Fruit fly (Drosophila melanogaster) whole organism, adult: ENCODE results near the gene CG9257.

Source experiments
- CG11617 ChIP-seq: fragments of 200-800 bp; sonication (Bioruptor generic); optimal IDR thresholded peaks from 2 replicates; lab custom pipeline; 2017; ENCODE audit warnings: mild to moderate bottlenecking, missing biosample characterization, missing genetic modification reagents, missing genetic modification characterization
- CG12768 ChIP-seq: fragments of 200-800 bp; sonication (Bioruptor generic); optimal IDR thresholded peaks from 2 replicates; lab custom pipeline; 2017; ENCODE audit warnings: missing biosample characterization, missing genetic modification characterization, mild to moderate bottlenecking, moderate library complexity, missing genetic modification reagents
- CG14711 ChIP-seq: fragments of 200-800 bp; sonication (Bioruptor generic); optimal IDR thresholded peaks from 2 replicates; lab custom pipeline; 2018; ENCODE audit warnings: missing biosample characterization, mild to moderate bottlenecking, missing genetic modification characterization, moderate library complexity
- CG1620 ChIP-seq: fragments of 200-800 bp; sonication (Bioruptor generic); optimal IDR thresholded peaks from 2 replicates; lab custom pipeline; 2016; ENCODE audit warnings: missing biosample characterization, missing genetic modification characterization
- CG33017 ChIP-seq: fragments of 200-800 bp; sonication (Bioruptor generic); optimal IDR thresholded peaks from 2 replicates; lab custom pipeline; 2018; ENCODE audit warnings: missing biosample characterization, mild to moderate bottlenecking, missing genetic modification characterization, moderate library complexity
- CG5204 ChIP-seq: fragments of 200-800 bp; sonication (Bioruptor generic); optimal IDR thresholded peaks from 2 replicates; lab custom pipeline; 2016; ENCODE audit warnings: missing biosample characterization, missing genetic modification characterization
- CG7045 ChIP-seq: fragments of 200-800 bp; sonication (Bioruptor generic); optimal IDR thresholded peaks from 2 replicates; lab custom pipeline; 2017; ENCODE audit warnings: missing biosample characterization, mild to moderate bottlenecking, missing genetic modification characterization
- CG7101 ChIP-seq: fragments of 200-800 bp; sonication (Bioruptor generic); optimal IDR thresholded peaks from 2 replicates; lab custom pipeline; 2018; ENCODE audit warnings: missing biosample characterization, mild to moderate bottlenecking, missing genetic modification characterization, moderate library complexity
- Clk ChIP-seq: fragments of 200-800 bp; sonication (Bioruptor generic); optimal IDR thresholded peaks from 2 replicates; lab custom pipeline; 2017; ENCODE audit warnings: missing biosample characterization, missing genetic modification characterization
- Crg-1 ChIP-seq: fragments of 200-800 bp; sonication (Bioruptor generic); optimal IDR thresholded peaks from 2 replicates; lab custom pipeline; 2016; ENCODE audit warnings: missing biosample characterization, missing genetic modification characterization
- Hr96 ChIP-seq: fragments of 200-800 bp; sonication (Bioruptor generic); optimal IDR thresholded peaks from 2 replicates; lab custom pipeline; 2016; ENCODE audit warnings: missing biosample characterization, missing genetic modification characterization
- Mnt ChIP-seq: fragments of 200-800 bp; sonication (Bioruptor generic); optimal IDR thresholded peaks from 2 replicates; lab custom pipeline; 2016; ENCODE audit warnings: missing biosample characterization, mild to moderate bottlenecking, missing genetic modification characterization
- bab1 ChIP-seq: fragments of 200-800 bp; sonication (Bioruptor generic); optimal IDR thresholded peaks from 3 replicates; lab custom pipeline; 2019; ENCODE audit warnings: missing biosample characterization, mild to moderate bottlenecking, missing genetic modification characterization, moderate library complexity
- cic ChIP-seq: fragments of 200-800 bp; sonication (Bioruptor generic); optimal IDR thresholded peaks from 2 replicates; lab custom pipeline; 2017; ENCODE audit warnings: missing biosample characterization, mild to moderate bottlenecking, missing genetic modification characterization, moderate library complexity
- cnc ChIP-seq, 2 experiments: fragments of >200 bp; optimal IDR thresholded peaks; 2 replicates each; lab custom pipeline; 2017
- kay ChIP-seq: fragments of 200-800 bp; sonication (Bioruptor generic); peaks from one replicate; lab custom pipeline; 2016; ENCODE audit warnings: missing biosample characterization, missing genetic modification characterization, borderline replicate concordance
- ovo ChIP-seq: fragments of 200-800 bp; sonication (Bioruptor generic); optimal IDR thresholded peaks from 2 replicates; lab custom pipeline; 2016; ENCODE audit warnings: missing biosample characterization, missing genetic modification characterization
- pad ChIP-seq: fragments of 200-800 bp; sonication (Bioruptor generic); optimal IDR thresholded peaks from 3 replicates; lab custom pipeline; 2017; ENCODE audit warnings: missing biosample characterization, missing genetic modification characterization, mild to moderate bottlenecking, moderate library complexity, missing genetic modification reagents
- tj ChIP-seq: fragments of 200-800 bp; sonication (Bioruptor generic); optimal IDR thresholded peaks from 3 replicates; lab custom pipeline; 2017; ENCODE audit warnings: missing biosample characterization, mild to moderate bottlenecking, missing genetic modification characterization, moderate library complexity
- toe ChIP-seq: fragments of 200-800 bp; sonication (Bioruptor generic); optimal IDR thresholded peaks from 2 replicates; lab custom pipeline; 2016; ENCODE audit warnings: missing biosample characterization, missing genetic modification characterization

The CG9257 gene

DNA sequence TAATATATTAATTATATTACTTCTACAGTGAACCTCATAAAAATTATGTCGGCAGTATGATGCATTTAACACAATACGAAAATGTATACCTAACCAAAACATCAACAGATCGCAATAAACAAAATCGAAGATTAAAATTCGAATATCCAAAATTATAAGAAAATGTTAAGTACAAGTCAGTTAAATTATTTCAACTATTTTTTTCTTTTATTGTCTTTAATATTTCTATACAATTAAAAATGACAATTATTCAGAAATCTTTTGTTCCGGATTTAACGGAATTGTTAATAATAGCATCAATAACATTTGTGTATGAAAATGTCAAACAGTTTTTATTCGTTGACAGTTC lies 39.9 kb downstream of the CG9257 start:
- TF ChIP-seq bab1 (GFP tag; lab: Kevin White, UChicago) (no peak), ovo (GFP tag; lab: Kevin White, UChicago) (no peak), CG12768 (GFP tag; lab: Kevin White, UChicago) (no peak), CG7045 (GFP tag; lab: Kevin White, UChicago) (no peak), tj (GFP tag; lab: Kevin White, UChicago) (peak; percentile 63), CG11617 (GFP tag; lab: Kevin White, UChicago) (no peak), CG1620 (GFP tag; lab: Kevin White, UChicago) (no peak), CG7101 (no peak), Hr96 (GFP tag; lab: Kevin White, UChicago) (no peak), kay (GFP tag; lab: Kevin White, UChicago) (peak; percentile 80), Mnt (GFP tag; lab: Kevin White, UChicago) (no peak)

- TF ChIP-seq CG7101 (no peak), bab1 (GFP tag; lab: Kevin White, UChicago) (no peak), CG7045 (GFP tag; lab: Kevin White, UChicago) (no peak), CG14711 (peak; percentile 27), Mnt (GFP tag; lab: Kevin White, UChicago) (peak; percentile 98), tj (GFP tag; lab: Kevin White, UChicago) (no peak), CG33017 (tag; lab: Kevin White, UChicago) (no peak), cic (GFP tag; lab: Kevin White, UChicago) (no peak), CG5204 (GFP tag; lab: Kevin White, UChicago) (no peak), CG11617 (GFP tag; lab: Kevin White, UChicago) (no peak), ovo (GFP tag; lab: Kevin White, UChicago) (no peak), CG1620 (GFP tag; lab: Kevin White, UChicago) (peak; percentile 27), Crg-1 (no peak), pad (GFP tag; lab: Kevin White, UChicago) (no peak), CG12768 (GFP tag; lab: Kevin White, UChicago) (no peak), kay (GFP tag; lab: Kevin White, UChicago) (no peak), Clk (GFP tag; lab: Kevin White, UChicago) (no peak), Hr96 (GFP tag; lab: Kevin White, UChicago) (no peak), toe (peak; percentile 72), cnc (optimal IDR thresholded peaks at IDR 0.05; lab: Kevin White, UChicago) (no peak)
Measured at dm6 chr2L:21142972-21143385, 40.4 kb downstream of the CG9257 start, which contains the start of gene pths. Gene pths, plus strand, starts transcription at chr2L:21143229.

dm6 chr2L:21148242-21148641 lies 45.7 kb downstream of the CG9257 start, which contains the start of gene del:
Gene del, minus strand, starts transcription at chr2L:21148546.
- TF ChIP-seq CG7045 (GFP tag; lab: Kevin White, UChicago) = no peak
- no peak for TF ChIP-seq CG1620 (GFP tag; lab: Kevin White, UChicago)

- TF ChIP-seq pad (GFP tag; lab: Kevin White, UChicago) (peak; percentile 43), CG33017 (tag; lab: Kevin White, UChicago) (no peak), CG12768 (GFP tag; lab: Kevin White, UChicago) (no peak), toe (no peak), CG14711 (no peak), CG1620 (GFP tag; lab: Kevin White, UChicago) (peak; percentile 1)
Measured at dm6 chr2L:21149053-21149452, 46.5 kb downstream of the CG9257 start.

DNA sequence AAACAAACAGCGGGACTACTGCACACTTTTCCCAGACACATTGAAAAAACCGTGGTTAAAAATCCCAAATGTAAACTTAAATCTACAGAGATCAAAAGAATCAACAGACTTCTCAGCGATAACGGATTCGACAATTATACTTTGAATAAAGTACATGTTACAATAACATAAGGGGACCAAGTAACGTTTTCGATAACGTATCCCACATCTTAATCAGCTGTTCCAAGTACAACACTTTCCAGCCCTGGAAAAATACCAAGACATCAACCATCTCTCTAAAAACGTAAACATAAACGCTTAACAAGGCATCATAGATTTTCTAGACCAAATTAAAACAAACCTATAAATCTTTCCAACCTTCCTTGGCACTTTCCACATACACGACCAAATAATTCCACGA lies 51.3 kb downstream of the CG9257 start:
- peak; percentile 22 for TF ChIP-seq bab1 (GFP tag; lab: Kevin White, UChicago)
- no peak for TF ChIP-seq pad (GFP tag; lab: Kevin White, UChicago)
